Fruit fly (Drosophila melanogaster) whole organism, adult: ENCODE data around the gene CG17752.

Experiments
- CG33017 ChIP-seq: fragments of 200-800 bp; sonication (Bioruptor generic); optimal IDR thresholded peaks from 2 replicates; lab custom pipeline; 2018; ENCODE audit warnings: missing biosample characterization, mild to moderate bottlenecking, missing genetic modification characterization, moderate library complexity
- CG7045 ChIP-seq: fragments of 200-800 bp; sonication (Bioruptor generic); optimal IDR thresholded peaks from 2 replicates; lab custom pipeline; 2017; ENCODE audit warnings: missing biosample characterization, mild to moderate bottlenecking, missing genetic modification characterization
- CG7101 ChIP-seq: fragments of 200-800 bp; sonication (Bioruptor generic); optimal IDR thresholded peaks from 2 replicates; lab custom pipeline; 2018; ENCODE audit warnings: missing biosample characterization, mild to moderate bottlenecking, missing genetic modification characterization, moderate library complexity
- Clk ChIP-seq: fragments of 200-800 bp; sonication (Bioruptor generic); optimal IDR thresholded peaks from 2 replicates; lab custom pipeline; 2017; ENCODE audit warnings: missing biosample characterization, missing genetic modification characterization
- Crg-1 ChIP-seq: fragments of 200-800 bp; sonication (Bioruptor generic); optimal IDR thresholded peaks from 2 replicates; lab custom pipeline; 2016; ENCODE audit warnings: missing biosample characterization, missing genetic modification characterization

DNA sequence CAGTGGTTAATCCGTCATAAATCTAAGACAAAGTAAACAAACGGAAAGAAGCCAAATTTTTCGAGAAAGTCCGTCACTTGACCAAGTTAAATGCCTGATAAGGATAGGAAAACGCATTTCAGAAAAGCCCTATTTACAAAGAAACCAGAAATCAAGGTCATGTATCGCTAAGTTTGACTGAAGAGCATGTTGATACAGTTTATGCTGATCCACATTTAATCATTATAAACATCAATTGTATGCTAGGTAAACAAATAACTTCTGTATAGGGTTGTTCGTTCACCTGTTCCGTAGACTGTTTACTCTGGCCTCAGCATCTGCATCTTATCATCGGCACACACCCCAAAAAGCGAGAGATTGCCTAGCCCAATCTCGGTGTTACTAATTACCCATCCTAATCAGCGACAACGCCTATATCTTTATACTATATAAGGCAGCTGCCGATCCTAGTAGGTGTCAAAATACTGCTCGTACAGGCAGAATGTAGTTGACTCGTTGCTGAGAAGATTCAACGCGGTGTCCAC lies 2.9 kb downstream of the CG17752 start, which contains the start of gene CG16727:
- TF ChIP-seq CG7045 (GFP tag; lab: Kevin White, UChicago) (no peak), Clk (GFP tag; lab: Kevin White, UChicago) (no peak), Crg-1 (GFP tag; lab: Kevin White, UChicago) (no peak), CG7101 (no peak), CG33017 (no peak)
